Worm (Caenorhabditis elegans): Measurements from ENCODE around the gene fbxa-137.

ce11 chrV:2271750-2272149 is 6.9 kb upstream of the fbxa-137 start, which contains the start of gene Y5H2A.1:
- TF ChIP-seq nhr-237 (tag; optimal IDR thresholded peaks at IDR 0.05) (no peak), nhr-77 (tag; optimal IDR thresholded peaks at IDR 0.05) (no peak), aly-2 (tag; optimal IDR thresholded peaks at IDR 0.05) (no peak), unc-39 (tag; optimal IDR thresholded peaks at IDR 0.05) (no peak), daf-12 (tag; optimal IDR thresholded peaks at IDR 0.05) (no peak), pqm-1 (tag; optimal IDR thresholded peaks at IDR 0.05) (no peak), ztf-11 (tag; optimal IDR thresholded peaks at IDR 0.05) (no peak), nhr-25 (tag; optimal IDR thresholded peaks at IDR 0.05) (no peak), sea-2 (GFP tag; optimal IDR thresholded peaks at IDR 0.05) (no peak), ama-1 (optimal IDR thresholded peaks at IDR 0.05) (no peak), ztf-4 (tag; optimal IDR thresholded peaks at IDR 0.05) (no peak)
